Worm (Caenorhabditis elegans): ENCODE data around the gene asp-6.

asp-6 gene

ce11 chrV:8228712-8229119, 40.0 kb downstream of the asp-6 start:
- TF ChIP-seq ceh-16 (tag; optimal IDR thresholded peaks at IDR 0.05) (peak; percentile 40), blmp-1 (tag; optimal IDR thresholded peaks at IDR 0.05; ENCODE audit: insufficient read depth) (no peak), ztf-1 (GFP tag; conservative IDR thresholded peaks at IDR 0.05) (no peak), ZK546.5 (tag; optimal IDR thresholded peaks at IDR 0.05) (no peak), nhr-25 (tag; optimal IDR thresholded peaks at IDR 0.05) (peak; percentile 71), lsy-2 (tag; optimal IDR thresholded peaks at IDR 0.05) (peak; percentile 65 to 78), aly-2 (tag; optimal IDR thresholded peaks at IDR 0.05) (no peak), C34F6.9 (tag; optimal IDR thresholded peaks at IDR 0.05) (peak; percentile 61), zag-1 (tag; optimal IDR thresholded peaks at IDR 0.05) (peak; percentile 23), nhr-11 (tag; optimal IDR thresholded peaks at IDR 0.05) (peak; percentile 34), sma-3 (GFP tag; optimal IDR thresholded peaks at IDR 0.05) (peak; percentile 94), snpc-4 (tag; optimal IDR thresholded peaks at IDR 0.05) (peak; percentile 99), dmd-4 (tag; optimal IDR thresholded peaks at IDR 0.05) (no peak), mab-5 (tag; optimal IDR thresholded peaks at IDR 0.05) (no peak), lin-39 (tag; optimal IDR thresholded peaks at IDR 0.05) (no peak), crh-2 (tag; optimal IDR thresholded peaks at IDR 0.05) (peak; percentile 89), elt-1 (tag; optimal IDR thresholded peaks at IDR 0.05) (no peak), nhr-237 (tag; optimal IDR thresholded peaks at IDR 0.05) (no peak), mdl-1 (tag; optimal IDR thresholded peaks at IDR 0.05) (peak; percentile 49 to 65), nhr-21 (tag; optimal IDR thresholded peaks at IDR 0.05) (peak; percentile 88), ama-1 (optimal IDR thresholded peaks at IDR 0.05) (peak; percentile 96), unc-55 (GFP tag; optimal IDR thresholded peaks at IDR 0.05) (no peak), R02D3.7 (tag; optimal IDR thresholded peaks at IDR 0.05) (no peak), unc-62 (GFP tag; optimal IDR thresholded peaks at IDR 0.05) (peak; percentile 26), sma-9 (GFP tag; optimal IDR thresholded peaks at IDR 0.05) (peak; percentile 91), sma-9 (tag; optimal IDR thresholded peaks at IDR 0.05) (no peak), ceh-82 (tag; optimal IDR thresholded peaks at IDR 0.05) (no peak), nhr-6 (tag; optimal IDR thresholded peaks at IDR 0.05) (no peak), nhr-77 (tag; optimal IDR thresholded peaks at IDR 0.05) (peak; percentile 63), sem-4 (tag; optimal IDR thresholded peaks at IDR 0.05) (peak; percentile 65), lin-13 (GFP tag; optimal IDR thresholded peaks at IDR 0.05) (peak; percentile 77), nhr-10 (tag; optimal IDR thresholded peaks at IDR 0.05) (peak; percentile 29), skn-1 (tag; optimal IDR thresholded peaks at IDR 0.05) (no peak), mbf-1 (tag; optimal IDR thresholded peaks at IDR 0.05) (no peak), Y55F3AM.14 (GFP tag; optimal IDR thresholded peaks at IDR 0.05) (peak; percentile 6), unc-39 (tag; optimal IDR thresholded peaks at IDR 0.05) (no peak), fos-1 (tag; optimal IDR thresholded peaks at IDR 0.05) (peak; percentile 80), F13H6.1 (tag; optimal IDR thresholded peaks at IDR 0.05) (peak; percentile 88), ztf-11 (tag; optimal IDR thresholded peaks at IDR 0.05) (no peak), peb-1 (tag; optimal IDR thresholded peaks at IDR 0.05) (no peak), nhr-129 (tag; optimal IDR thresholded peaks at IDR 0.05) (peak; percentile 63), elt-3 (tag; optimal IDR thresholded peaks at IDR 0.05) (no peak), nhr-12 (tag; optimal IDR thresholded peaks at IDR 0.05) (no peak), ztf-4 (tag; optimal IDR thresholded peaks at IDR 0.05) (no peak), alr-1 (tag; optimal IDR thresholded peaks at IDR 0.05) (no peak), lin-11 (tag; optimal IDR thresholded peaks at IDR 0.05) (peak; percentile 7), gmeb-1 (tag; optimal IDR thresholded peaks at IDR 0.05) (peak; percentile 79), nhr-23 (tag; optimal IDR thresholded peaks at IDR 0.05) (no peak), egl-27 (tag; optimal IDR thresholded peaks at IDR 0.05) (peak; percentile 80)
